Worm (Caenorhabditis elegans): ENCODE data around the gene srt-73.

The srt-73 gene

ce11 chrIV:7909455-7910141 is 30.5 kb downstream of the srt-73 start (continued):
- TF ChIP-seq lin-54 (GFP tag; optimal IDR thresholded peaks at IDR 0.05) (peak; percentile 2), somi-1 (GFP tag; optimal IDR thresholded peaks at IDR 0.05) (no peak), D2030.7 (GFP tag; IDR thresholded peaks at IDR 0.05) (no peak), ccch-3 (GFP tag; optimal IDR thresholded peaks at IDR 0.05) (no peak)

- TF ChIP-seq hsf-1 (GFP tag; IDR thresholded peaks at IDR 0.05): 0 out of 2 replicates have a peak, but pooled peaks have one; percentile 21
- peak; percentile 70; the same call in 1 of the 2 replicates for TF ChIP-seq nfyb-1 (GFP tag; IDR thresholded peaks at IDR 0.05)
- TF ChIP-seq D2030.7 (GFP tag; IDR thresholded peaks at IDR 0.05): no peak
- TF ChIP-seq hmg-1.2 (GFP tag; IDR thresholded peaks at IDR 0.05): peak; percentile 57; the same call in 1 of the 2 replicates
- TF ChIP-seq ama-1 (optimal IDR thresholded peaks at IDR 0.05): peak; percentile 34
- no peak for TF ChIP-seq ama-1 (GFP tag; optimal IDR thresholded peaks at IDR 0.05)
- TF ChIP-seq lin-40 (tag; optimal IDR thresholded peaks at IDR 0.05): peak; percentile 11
- peak; percentile 11 for TF ChIP-seq ZK185.1 (tag; optimal IDR thresholded peaks at IDR 0.05; ENCODE audit: poor library complexity, severe bottlenecking)
- TF ChIP-seq ceh-91 (GFP tag; IDR thresholded peaks at IDR 0.05): no peak
- TF ChIP-seq cebp-1 (GFP tag; IDR thresholded peaks at IDR 0.05): no peak
- peak; percentile 41 for TF ChIP-seq cebp-1 (tag; optimal IDR thresholded peaks at IDR 0.05)
- peak; percentile 5 for TF ChIP-seq attf-5 (GFP tag; optimal IDR thresholded peaks at IDR 0.05)
Observed at ce11 chrIV:7910197-7910735, 31.1 kb downstream of the srt-73 start, which contains the start of the genes npp-27 and ntl-4. npp-27 (minus strand) TSS chrIV:7910247. ntl-4 (plus strand) TSS chrIV:7910575.

- no peak for TF ChIP-seq athp-1 (tag; optimal IDR thresholded peaks at IDR 0.05)
- TF ChIP-seq ztf-18 (tag; optimal IDR thresholded peaks at IDR 0.05): no peak
- 0 out of 2 replicates have a peak, but pooled peaks have one; percentile 3 for TF ChIP-seq madf-3 (GFP tag; IDR thresholded peaks at IDR 0.05)
- no peak for TF ChIP-seq ztf-22 (GFP tag; optimal IDR thresholded peaks at IDR 0.05)
Observed at ce11 chrIV:7914991-7915390, 35.9 kb downstream of the srt-73 start, which contains the start of gene C49H3.4. C49H3.4 (plus strand) TSS chrIV:7915291.

DNA sequence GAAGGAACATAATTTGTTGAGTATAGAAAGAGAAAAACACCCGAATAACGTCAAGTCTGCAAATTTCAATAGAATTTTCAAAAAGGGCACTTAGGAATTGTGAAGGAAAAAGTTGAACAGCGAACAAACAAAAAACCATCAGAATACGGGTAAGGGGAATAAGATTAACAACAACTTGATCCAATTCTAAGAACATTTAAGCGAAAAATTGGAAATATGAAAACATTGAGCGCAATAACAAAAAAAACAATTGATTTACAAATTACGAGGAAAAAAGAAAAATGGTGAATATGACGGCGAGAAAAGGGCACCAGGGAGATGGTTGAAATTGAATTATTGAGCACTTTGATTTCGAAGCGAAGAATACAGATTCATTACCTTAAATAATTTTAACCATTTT is 37.8 kb downstream of the srt-73 start:
- TF ChIP-seq ekl-4 (GFP tag; IDR thresholded peaks at IDR 0.05) (no peak), lin-40 (tag; optimal IDR thresholded peaks at IDR 0.05) (no peak), mes-4 (tag; optimal IDR thresholded peaks at IDR 0.05) (no peak), sea-2 (GFP tag; IDR thresholded peaks at IDR 0.05) (no peak), snpc-4 (GFP tag; optimal IDR thresholded peaks at IDR 0.05) (no peak), snpc-4 (tag; optimal IDR thresholded peaks at IDR 0.05) (no peak), ztf-18 (tag; optimal IDR thresholded peaks at IDR 0.05) (no peak), K12H6.12 (tag; optimal IDR thresholded peaks at IDR 0.05) (no peak), cebp-1 (GFP tag; IDR thresholded peaks at IDR 0.05) (no peak), cebp-1 (tag; optimal IDR thresholded peaks at IDR 0.05) (no peak), F57A8.1 (GFP tag; optimal IDR thresholded peaks at IDR 0.05) (no peak), nhr-90 (tag; optimal IDR thresholded peaks at IDR 0.05) (no peak), F33H1.4 (GFP tag; IDR thresholded peaks at IDR 0.05) (no peak), hlh-12 (tag; optimal IDR thresholded peaks at IDR 0.05) (no peak), lir-1 (GFP tag; conservative IDR thresholded peaks at IDR 0.05) (no peak), B0261.1 (tag; optimal IDR thresholded peaks at IDR 0.05) (no peak), pbrm-1 (GFP tag; IDR thresholded peaks at IDR 0.05) (no peak), attf-5 (GFP tag; optimal IDR thresholded peaks at IDR 0.05) (no peak), dpff-1 (tag; optimal IDR thresholded peaks at IDR 0.05) (no peak)
